Worm (Caenorhabditis elegans) whole organism, L3 larva: ENCODE measurements around the gene try-1.

Experiments used
- ZK546.5 ChIP-seq: sonication (generic microtip); optimal IDR thresholded peaks from 2 replicates; lab custom pipeline; 2017; ENCODE audit warnings: missing biosample characterization, missing genetic modification characterization
- ama-1 ChIP-seq: fragments of 150-350 bp; optimal IDR thresholded peaks from 2 replicates; lab custom pipeline; 2018
- daf-12 ChIP-seq: fragments of 150-350 bp; optimal IDR thresholded peaks from 2 replicates; lab custom pipeline; 2014; ENCODE audit warnings: missing biosample characterization, missing genetic modification reagents, missing genetic modification characterization
- fos-1 ChIP-seq: fragments of 150-350 bp; optimal IDR thresholded peaks from 2 replicates; lab custom pipeline; 2014; ENCODE audit warnings: missing biosample characterization, missing genetic modification characterization
- lin-15B ChIP-seq: fragments of 150-350 bp; optimal IDR thresholded peaks from 2 replicates; lab custom pipeline; 2014; ENCODE audit warnings: missing biosample characterization, missing genetic modification characterization
- nhr-11 ChIP-seq: fragments of 150-350 bp; optimal IDR thresholded peaks from 2 replicates; lab custom pipeline; 2014; ENCODE audit warnings: missing biosample characterization, missing genetic modification characterization
- nhr-76 ChIP-seq: fragments of 150-350 bp; sonication (generic microtip); optimal IDR thresholded peaks from 5 replicates; lab custom pipeline; 2014; ENCODE audit warnings: missing biosample characterization, missing genetic modification characterization
- pqm-1 ChIP-seq: fragments of 150-350 bp; optimal IDR thresholded peaks from 2 replicates; lab custom pipeline; 2017; ENCODE audit warnings: missing biosample characterization, missing genetic modification characterization, inconsistent platforms
- skn-1 ChIP-seq: fragments of 150-350 bp; optimal IDR thresholded peaks from 2 replicates; lab custom pipeline; 2014; ENCODE audit warnings: missing biosample characterization, missing genetic modification characterization
- unc-62 ChIP-seq: fragments of 150-350 bp; sonication (generic microtip); optimal IDR thresholded peaks from 4 replicates; lab custom pipeline; 2014; ENCODE audit warnings: missing biosample characterization, missing genetic modification reagents, missing genetic modification characterization
- zag-1 ChIP-seq: fragments of 150-350 bp; optimal IDR thresholded peaks from 2 replicates; lab custom pipeline; 2014; ENCODE audit warnings: missing biosample characterization, missing genetic modification characterization
- ztf-11 ChIP-seq: fragments of 150-350 bp; optimal IDR thresholded peaks from 2 replicates; lab custom pipeline; 2014; ENCODE audit warnings: missing biosample characterization, missing genetic modification characterization

DNA sequence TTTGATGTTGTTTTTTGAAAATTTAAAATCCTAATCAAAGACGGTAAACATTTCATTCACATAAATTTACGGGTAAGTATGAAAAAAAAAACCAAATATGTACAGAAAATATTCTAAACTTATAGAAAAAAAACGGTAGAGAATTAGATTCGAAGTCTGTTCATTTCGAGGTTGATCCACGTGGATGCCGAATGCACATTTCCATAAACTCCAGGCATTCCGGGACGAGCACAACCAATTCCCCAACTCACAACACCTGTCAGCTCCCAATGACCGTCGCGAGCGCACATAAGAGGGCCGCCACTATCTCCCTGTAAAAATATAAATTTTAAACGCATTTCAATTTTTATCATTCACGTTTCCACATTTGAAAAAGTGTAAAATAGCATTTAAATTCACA lies 1.2 kb downstream of the try-1 start:
- TF ChIP-seq lin-15B (tag; lab: Kevin White, UChicago) (no peak), unc-62 (GFP tag; lab: Kevin White, UChicago) (no peak), skn-1 (tag; lab: Kevin White, UChicago) (no peak), ama-1 (no peak), ZK546.5 (tag; lab: Kevin White, UChicago) (no peak), nhr-11 (tag; lab: Kevin White, UChicago) (no peak), zag-1 (no peak), daf-12 (tag; lab: Kevin White, UChicago) (no peak), pqm-1 (tag; lab: Kevin White, UChicago) (no peak), fos-1 (tag; lab: Kevin White, UChicago) (no peak), ztf-11 (tag; lab: Kevin White, UChicago) (no peak), nhr-76 (tag; lab: Kevin White, UChicago) (no peak)
